Fruit fly (Drosophila melanogaster) whole organism, larva: ENCODE results near the gene Ir31a.

Source experiments
- noc ChIP-seq: fragments of 200-800 bp; sonication (Bioruptor generic); optimal IDR thresholded peaks from 3 replicates; lab custom pipeline; 2019; ENCODE audit warnings: missing biosample characterization, mild to moderate bottlenecking, missing genetic modification characterization, moderate library complexity

Gene Ir31a

DNA sequence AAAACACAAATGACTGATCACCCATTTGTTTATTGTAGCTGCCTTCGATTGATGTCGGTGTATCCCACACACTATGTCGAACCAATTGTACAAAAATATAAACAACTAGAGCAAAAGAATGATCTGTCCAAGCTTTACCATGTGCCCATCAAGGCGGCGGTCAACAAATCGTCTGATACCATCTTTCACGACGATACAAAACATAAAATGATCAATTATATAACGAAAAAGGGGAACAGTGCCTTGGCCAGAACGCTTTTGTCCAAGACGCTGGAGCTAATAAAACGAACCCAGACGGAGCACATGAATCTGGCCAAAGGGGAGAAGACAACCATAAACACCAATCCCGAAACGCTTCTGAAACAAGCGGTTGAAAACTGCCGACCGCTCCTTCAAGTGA is 18.5 kb upstream of the Ir31a start:
- no peak for TF ChIP-seq noc (tag; lab: Kevin White, UChicago)

DNA sequence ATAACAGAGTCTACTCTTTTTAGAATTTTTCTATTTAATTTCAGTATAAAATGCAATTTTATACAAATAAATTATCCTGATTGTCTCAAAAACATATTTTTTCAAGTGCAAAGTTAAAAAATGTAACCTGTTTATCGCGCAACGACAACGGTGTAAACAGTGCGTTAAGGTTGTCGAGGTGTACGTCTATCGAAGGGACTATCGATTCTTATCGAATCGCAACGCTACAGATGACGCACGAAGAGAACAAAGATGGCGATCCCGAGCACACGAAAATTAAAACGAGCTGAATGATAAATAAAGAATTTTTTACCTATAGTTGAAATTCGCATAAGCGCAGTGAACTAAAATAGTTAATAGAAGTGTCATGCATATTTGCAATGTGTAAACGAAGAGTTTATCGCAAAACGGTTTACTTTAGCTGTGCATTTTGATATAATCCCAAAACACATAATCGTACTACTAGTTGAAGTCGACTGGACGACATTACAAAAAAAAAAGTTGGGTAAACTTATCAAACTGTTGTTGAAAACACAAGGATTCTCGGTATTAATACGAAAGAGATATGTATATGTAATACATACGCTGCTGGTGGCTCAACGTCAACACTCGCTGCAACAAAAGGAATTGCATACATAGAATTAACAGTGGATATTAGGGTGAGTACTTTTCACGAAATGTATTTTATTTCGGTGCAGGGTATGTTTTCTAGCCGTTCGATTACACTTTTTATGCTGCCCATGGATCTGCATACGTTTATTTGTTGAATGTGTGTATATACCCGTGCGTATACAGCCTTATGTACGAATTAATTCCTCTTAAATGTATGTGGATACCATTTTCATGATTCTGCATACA is 17.3 kb upstream of the Ir31a start, which contains the start of gene da:
Gene da, plus strand, starts transcription at position 237 of the 858 bp plus-strand sequence.
- peak; percentile 31 for TF ChIP-seq noc (tag; lab: Kevin White, UChicago)

DNA sequence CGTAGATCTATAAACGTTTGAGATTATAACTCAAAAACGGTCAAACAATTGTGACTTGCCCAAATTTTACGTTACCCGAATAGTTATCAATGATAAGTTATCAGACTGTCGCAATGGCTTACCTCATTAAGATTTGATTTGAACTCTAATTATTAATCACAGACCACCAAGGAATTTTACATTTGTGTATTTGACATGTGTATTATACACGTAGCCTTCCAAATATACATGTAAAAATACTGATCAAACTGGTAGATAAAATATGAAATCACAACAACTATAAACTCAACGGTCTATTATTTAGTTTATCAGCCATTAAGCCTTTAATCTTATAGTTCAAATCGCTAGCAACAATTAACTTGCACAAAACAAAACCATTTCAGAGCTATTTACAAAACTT is 11.9 kb upstream of the Ir31a start:
- TF ChIP-seq noc (tag; lab: Kevin White, UChicago): no peak

DNA sequence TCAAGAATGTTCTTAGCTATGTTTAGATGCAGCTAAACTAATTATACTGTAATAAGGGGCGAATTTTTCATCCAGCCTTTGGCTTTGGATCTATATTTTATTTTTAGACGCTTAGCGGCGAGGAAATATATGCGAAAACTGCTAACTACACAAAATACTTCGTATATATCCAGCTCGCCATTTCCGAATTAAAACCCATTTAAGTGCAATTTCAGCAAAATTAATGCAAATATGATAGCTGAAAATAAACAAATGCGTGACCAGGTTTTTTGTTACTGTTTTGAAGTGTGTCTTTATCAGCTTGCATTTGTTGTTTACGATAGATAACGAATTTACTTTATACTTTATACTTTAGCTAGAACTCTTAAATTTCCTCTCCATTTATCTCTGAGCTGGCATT is 10.3 kb upstream of the Ir31a start:
- TF ChIP-seq noc (tag; lab: Kevin White, UChicago): no peak

DNA sequence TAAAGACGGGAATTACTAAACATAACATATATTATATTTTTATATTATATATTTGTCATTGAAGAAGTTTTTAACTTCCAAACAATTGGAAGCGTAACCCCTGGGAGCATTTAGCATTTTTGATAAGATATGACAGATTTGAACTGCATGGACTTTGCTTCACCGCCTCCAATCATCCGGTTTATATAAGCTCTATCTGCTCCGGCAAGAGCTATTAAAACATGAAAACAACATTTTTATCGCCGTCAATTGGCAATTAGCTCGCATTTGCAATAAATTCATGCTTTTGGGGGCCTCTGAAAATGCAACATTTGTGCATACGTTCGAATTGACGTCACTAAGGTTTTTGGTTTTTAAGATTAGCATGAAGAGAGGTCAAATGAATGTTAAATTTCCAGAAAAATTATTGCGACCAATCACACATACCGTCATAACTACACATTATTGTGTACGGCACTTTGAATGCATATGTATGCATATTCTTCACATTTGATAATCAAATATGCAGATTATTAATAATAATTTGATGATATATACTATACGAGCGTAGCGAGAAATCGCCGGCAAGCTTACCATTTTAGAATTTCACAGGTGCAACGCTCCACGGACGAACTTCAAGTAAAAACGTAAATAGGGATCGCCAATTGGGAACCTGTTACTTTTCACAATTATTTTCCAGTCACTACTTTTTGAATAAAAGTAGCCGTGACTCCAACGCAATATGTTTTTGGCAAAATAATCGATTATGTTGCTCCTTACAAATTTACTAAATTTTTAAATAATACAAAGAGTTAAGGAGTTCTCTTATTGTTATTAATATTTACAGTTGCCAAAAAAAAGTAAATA is 9.5 kb upstream of the Ir31a start, which contains the start of gene Mdh1:
Gene Mdh1, minus strand, starts transcription at position 691 of the 846 bp plus-strand sequence.
- no peak for TF ChIP-seq noc (tag; lab: Kevin White, UChicago)

DNA sequence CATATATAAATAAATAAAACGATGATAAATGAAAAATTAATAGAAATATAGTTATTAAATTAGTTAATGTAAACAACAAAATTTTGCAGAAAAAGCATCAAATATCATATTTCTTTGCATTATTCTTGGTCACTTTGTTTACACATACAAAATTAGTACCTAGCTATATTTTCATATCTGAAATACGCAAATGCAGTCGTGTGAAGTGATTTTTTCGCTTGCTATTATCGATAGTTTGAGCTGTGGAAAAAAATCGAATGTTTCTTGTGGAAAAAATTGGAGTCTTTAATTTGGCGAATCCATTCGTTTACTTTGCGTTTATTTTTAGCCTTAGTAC is 8.9 kb upstream of the Ir31a start, which contains the start of gene Cnot4:
Gene Cnot4, plus strand, starts transcription at position 229 of the 337 bp plus-strand sequence.
- TF ChIP-seq noc (tag; lab: Kevin White, UChicago): no peak

DNA sequence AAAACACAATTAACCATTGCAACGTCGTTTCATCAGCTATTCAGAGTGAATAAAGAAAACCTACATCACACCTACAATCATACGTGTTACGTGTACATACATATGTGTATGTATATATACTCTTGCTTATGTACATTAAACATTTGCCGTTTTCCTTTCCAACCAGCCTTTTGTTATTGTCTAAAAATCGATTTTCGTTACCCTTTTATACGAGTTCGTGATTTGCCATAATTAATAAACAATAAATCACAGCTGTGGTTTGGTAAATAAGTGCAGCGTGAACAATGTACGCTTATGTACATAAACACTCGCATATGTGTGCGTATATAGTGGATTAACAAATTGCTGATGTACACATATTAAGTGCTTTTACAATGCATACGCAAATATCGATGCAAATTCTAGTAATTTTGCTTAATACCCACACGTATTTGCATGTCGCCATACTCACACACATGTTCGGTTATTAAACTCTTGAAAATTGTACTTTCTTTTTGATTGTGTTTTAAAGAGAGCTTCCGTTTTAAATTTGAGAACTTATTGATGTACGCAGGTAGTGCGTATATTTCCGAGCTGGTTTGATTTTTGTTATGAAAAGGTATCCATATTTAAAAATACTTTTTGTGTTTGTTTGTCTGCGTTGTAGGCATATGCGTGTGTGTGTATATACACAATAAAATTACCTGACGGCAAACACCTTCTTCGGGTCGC is 8.3 kb upstream of the Ir31a start:
- no peak for TF ChIP-seq noc (tag; lab: Kevin White, UChicago)

DNA sequence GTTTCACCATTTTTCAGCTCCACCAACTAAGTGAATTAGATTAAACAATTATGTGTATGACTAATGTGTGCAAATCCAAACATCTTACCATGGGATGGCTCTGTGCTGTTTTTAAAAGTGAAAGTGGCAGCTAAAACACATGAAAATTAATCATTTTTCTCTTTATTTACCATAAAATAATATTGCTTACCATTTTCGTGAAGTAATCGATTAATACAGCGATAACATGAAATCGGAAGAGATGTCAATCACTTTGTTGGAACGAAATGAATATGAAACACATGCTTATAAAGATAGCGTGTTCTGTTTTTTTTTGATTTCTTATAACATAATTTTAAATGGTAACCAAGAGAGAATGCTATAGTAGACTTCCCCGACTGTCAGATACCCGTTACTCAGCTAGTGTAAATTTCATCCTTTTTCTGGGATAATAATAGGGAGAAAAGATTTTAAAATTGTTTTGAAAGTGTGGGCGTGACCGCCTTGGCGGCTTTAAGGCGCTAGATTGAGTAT is 1.5 kb upstream of the Ir31a start:
- TF ChIP-seq noc (tag; lab: Kevin White, UChicago): no peak

DNA sequence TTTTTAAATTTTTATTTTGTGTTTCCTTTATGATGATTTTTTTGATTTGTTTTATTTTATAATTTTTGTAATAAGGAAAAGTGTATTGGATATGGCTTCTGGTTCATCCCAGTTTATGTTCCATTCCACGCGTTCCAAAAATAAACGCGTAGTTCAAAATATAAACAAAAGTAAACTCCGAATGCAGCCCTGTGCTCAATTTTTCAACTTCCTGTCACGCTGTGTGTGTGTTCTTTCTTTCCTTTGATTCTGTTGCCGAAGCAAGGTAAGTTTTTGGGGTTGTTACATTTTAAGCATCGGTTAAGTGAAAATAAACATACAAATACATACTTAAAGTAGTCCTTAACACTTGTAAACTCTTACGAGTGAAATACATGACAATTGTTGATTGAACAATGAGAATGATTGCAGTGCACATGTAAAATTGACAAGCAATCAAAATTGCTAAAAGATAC is 2.8 kb downstream of the Ir31a start, which contains the start of the genes Ip259 and RpS27A:
Gene Ip259, plus strand, starts transcription at position 231 of the 455 bp plus-strand sequence.
Gene RpS27A, plus strand, starts transcription at position 231 of the 455 bp plus-strand sequence.
- TF ChIP-seq noc (tag; lab: Kevin White, UChicago): no peak

DNA sequence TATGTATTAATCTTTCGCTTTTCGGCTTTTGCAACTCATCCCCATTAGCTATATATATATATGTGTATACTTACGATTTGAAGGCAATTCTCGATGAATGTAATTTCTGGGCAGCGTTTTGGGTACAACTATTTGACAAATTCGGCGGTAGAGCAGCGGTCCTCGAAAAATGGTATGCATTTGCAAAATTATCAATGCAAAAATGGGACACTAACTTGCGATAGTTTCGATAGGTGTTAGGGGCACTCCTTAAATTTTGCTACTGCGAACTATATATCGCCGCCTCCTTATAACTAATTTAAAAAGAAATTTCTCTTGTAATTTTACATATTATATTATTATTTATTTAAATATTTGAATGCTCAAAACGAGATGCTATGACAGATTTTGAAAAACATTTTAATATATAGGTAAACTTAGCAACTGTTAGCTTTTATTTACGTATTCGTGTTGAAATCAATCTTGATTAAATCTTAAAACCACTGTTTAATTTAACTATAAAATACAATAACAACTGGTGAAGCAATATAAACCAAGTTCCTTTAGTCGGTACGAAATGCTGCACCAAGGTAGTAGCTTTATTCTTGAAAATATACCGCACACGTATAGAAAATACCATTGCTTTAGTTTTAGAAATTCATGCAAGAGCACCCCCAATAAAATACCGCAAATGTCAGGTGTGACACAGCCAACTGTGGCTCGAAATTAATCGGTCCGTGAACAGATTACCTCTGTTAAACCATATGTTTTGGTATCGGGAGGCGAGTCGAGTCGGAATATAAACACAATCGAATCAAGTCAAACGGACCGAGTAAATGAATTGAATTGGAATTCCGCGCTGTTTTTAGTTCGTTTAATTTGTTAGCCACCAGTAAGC is 8.1 kb downstream of the Ir31a start, which contains the start of the genes CG5355 and Klp31E:
Gene CG5355, minus strand, starts transcription at position 213 of the 877 bp plus-strand sequence.
Gene Klp31E, plus strand, starts transcription at position 767 of the 877 bp plus-strand sequence.
- no peak for TF ChIP-seq noc (tag; lab: Kevin White, UChicago)

DNA sequence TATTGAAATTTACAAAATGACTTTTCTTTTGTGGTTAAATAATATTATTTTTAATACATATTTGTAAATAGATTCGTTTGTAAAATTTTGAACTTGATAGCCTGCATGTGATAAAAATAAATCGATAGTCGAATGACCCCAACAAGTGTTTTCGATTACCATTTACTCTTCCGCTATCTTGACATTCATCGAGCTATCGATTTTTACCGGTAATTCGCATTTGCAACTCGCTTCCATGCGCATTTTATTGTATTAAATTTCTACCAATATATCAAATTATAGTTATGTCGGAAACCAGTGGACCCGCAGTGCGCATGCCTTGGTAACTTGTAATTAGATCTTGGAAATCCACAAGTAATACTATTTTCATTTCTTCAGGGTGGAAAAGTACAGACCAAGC is 13.6 kb downstream of the Ir31a start, which contains the start of gene RfC3:
Gene RfC3, plus strand, starts transcription at position 210 of the 400 bp plus-strand sequence.
- TF ChIP-seq noc (tag; lab: Kevin White, UChicago): no peak

DNA sequence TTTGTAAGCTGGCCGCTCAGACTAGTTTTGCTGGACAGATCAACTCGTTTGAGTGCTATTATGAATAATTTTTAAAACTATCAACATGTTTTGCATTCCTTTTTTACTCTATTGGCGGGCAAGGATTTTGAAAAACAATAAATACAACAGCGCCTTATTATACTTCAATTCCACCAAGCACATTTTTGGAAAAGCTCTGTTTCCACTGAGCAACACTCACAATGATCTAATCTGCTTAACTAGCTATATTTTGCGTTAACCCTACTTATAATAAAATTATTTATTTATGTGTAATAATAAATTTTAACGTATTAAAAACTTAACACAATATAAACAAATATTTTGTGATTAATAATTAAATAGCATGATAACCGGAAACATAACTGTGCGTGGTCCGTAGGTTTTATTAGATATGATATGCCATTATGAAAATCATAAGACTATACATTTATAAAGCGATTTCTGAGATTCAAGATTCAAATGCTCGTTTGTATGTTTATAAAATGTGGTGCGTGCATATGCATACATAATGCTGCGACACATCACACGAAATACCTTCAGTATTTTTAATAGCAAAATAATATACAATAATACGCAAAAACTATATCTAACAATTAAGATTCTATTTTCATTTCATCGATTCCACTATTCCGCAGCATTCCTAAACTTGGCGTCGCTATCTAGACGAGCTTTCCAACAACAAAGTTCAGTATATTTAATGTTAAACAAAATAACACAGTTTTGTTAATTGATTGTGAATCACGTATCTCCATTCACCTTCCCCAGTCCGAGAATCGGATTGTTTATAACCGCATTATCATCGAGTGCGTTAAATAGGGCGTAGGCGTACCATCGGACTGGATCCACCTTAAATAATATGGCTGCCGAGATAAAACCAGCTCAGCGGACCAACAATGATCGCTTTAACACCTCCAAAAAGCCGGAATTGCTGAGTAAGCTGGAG is 17.6 kb downstream of the Ir31a start, which contains the start of the genes pie and Wdfy2:
Gene pie, minus strand, starts transcription at position 138 of the 964 bp plus-strand sequence.
Gene Wdfy2, plus strand, starts transcription at position 649 of the 964 bp plus-strand sequence.
- TF ChIP-seq noc (tag; lab: Kevin White, UChicago): no peak
